Worm (Caenorhabditis elegans) whole organism, L1 larva: ENCODE measurements around the gene ric-3.

Experiments
- C04F5.9 ChIP-seq: sonication (generic microtip); optimal IDR thresholded peaks from 2 replicates; lab custom pipeline; 2016; ENCODE audit warnings: missing genetic modification characterization, missing compliant biosample characterization
- C34B4.2 ChIP-seq: sonication (generic microtip); optimal IDR thresholded peaks from 2 replicates; lab custom pipeline; 2017; ENCODE audit warnings: mild to moderate bottlenecking, missing genetic modification characterization, missing compliant biosample characterization
- F16B12.6 ChIP-seq: fragments of 150-350 bp; optimal IDR thresholded peaks from 2 replicates; lab custom pipeline; 2014; ENCODE audit warnings: missing biosample characterization, missing genetic modification characterization
- Y116A8C.19 ChIP-seq: sonication (generic microtip); optimal IDR thresholded peaks from 2 replicates; lab custom pipeline; 2016; ENCODE audit warnings: missing compliant biosample characterization, missing genetic modification characterization, borderline replicate concordance
- aha-1 ChIP-seq: fragments of 150-350 bp; optimal IDR thresholded peaks from 2 replicates; lab custom pipeline; 2014; ENCODE audit warnings: missing biosample characterization, missing genetic modification characterization
- alr-1 ChIP-seq: fragments of 200-800 bp; sonication (Bioruptor generic); optimal IDR thresholded peaks from 2 replicates; lab custom pipeline; 2018; ENCODE audit warnings: borderline replicate concordance, mild to moderate bottlenecking, missing genetic modification characterization, missing compliant biosample characterization
- ama-1 ChIP-seq: fragments of 150-350 bp; optimal IDR thresholded peaks from 2 replicates; lab custom pipeline; 2014
- ceh-63 ChIP-seq: fragments of 200-800 bp; sonication (Bioruptor generic); optimal IDR thresholded peaks from 2 replicates; lab custom pipeline; 2018; ENCODE audit warnings: mild to moderate bottlenecking, missing genetic modification characterization, missing compliant biosample characterization
- ceh-82 ChIP-seq, 3 experiments: fragments of 150-350 bp in 1 of 3; sonication (generic microtip) in 2 of 3; optimal IDR thresholded peaks; 2 replicates each; lab custom pipeline; 2014 to 2017; ENCODE audit warnings: missing biosample characterization in 3 of 3, missing genetic modification characterization in 3 of 3
- ces-1 ChIP-seq: fragments of 150-350 bp; optimal IDR thresholded peaks from 2 replicates; lab custom pipeline; 2014; ENCODE audit warnings: missing biosample characterization, missing genetic modification reagents, missing genetic modification characterization
- dpl-1 ChIP-seq, 3 experiments: fragments of 150-350 bp in 2 of 3; sonication (generic microtip) in 1 of 3; optimal IDR thresholded peaks; 2 replicates each; lab custom pipeline; 2014 to 2017; ENCODE audit warnings: missing biosample characterization in 3 of 3, missing genetic modification characterization in 3 of 3, missing genetic modification reagents in 3 of 3
- dsc-1 ChIP-seq: sonication (generic microtip); optimal IDR thresholded peaks from 2 replicates; lab custom pipeline; 2016; ENCODE audit warnings: mild to moderate bottlenecking, missing genetic modification characterization, missing compliant biosample characterization
- efl-1 ChIP-seq, 4 experiments: fragments of 150-350 bp; optimal IDR thresholded peaks in 3 of 4; peaks in 1 of 4; 1 replicate in 1 of 4; 2 replicates in 3 of 4; lab custom pipeline; 2014; ENCODE audit warnings: missing biosample characterization in 2 of 4, missing genetic modification characterization in 2 of 4, missing genetic modification reagents in 2 of 4
- efl-3 ChIP-seq: fragments of 200-800 bp; sonication (Bioruptor generic); optimal IDR thresholded peaks from 2 replicates; lab custom pipeline; 2018; ENCODE audit warnings: mild to moderate bottlenecking, missing genetic modification characterization, missing compliant biosample characterization
- egl-13 ChIP-seq: sonication (generic microtip); optimal IDR thresholded peaks from 2 replicates; lab custom pipeline; 2016; ENCODE audit warnings: missing genotype, missing genetic modification reagents, missing genetic modification characterization, missing compliant biosample characterization
- egl-27 ChIP-seq, 2 experiments: fragments of 150-350 bp in 1 of 2; sonication (generic microtip); optimal IDR thresholded peaks; 3 replicates each; lab custom pipeline; 2017 to 2018; ENCODE audit warnings: missing biosample characterization in 2 of 2, missing genetic modification characterization in 2 of 2, missing genetic modification reagents in 2 of 2
- elt-3 ChIP-seq, 6 experiments: fragments of 150-350 bp in 1 of 6; sonication (generic microtip); optimal IDR thresholded peaks; 2 replicates each; lab custom pipeline; 2017 to 2018; ENCODE audit warnings: missing biosample characterization in 6 of 6, missing genetic modification characterization in 6 of 6, inconsistent platforms in 1 of 6
- ets-5 ChIP-seq: fragments of 200-800 bp; sonication (Bioruptor generic); IDR thresholded peaks from 2 replicates; pipeline ENCODE4 v1.3.6; 2022; ENCODE audit warnings: missing genetic modification characterization, missing compliant biosample characterization
- fkh-8 ChIP-seq: sonication (generic microtip); optimal IDR thresholded peaks from 2 replicates; lab custom pipeline; 2016; ENCODE audit warnings: mild to moderate bottlenecking, missing genetic modification characterization, missing compliant biosample characterization
- fos-1 ChIP-seq: fragments of 150-350 bp; optimal IDR thresholded peaks from 2 replicates; lab custom pipeline; 2014; ENCODE audit warnings: missing biosample characterization, missing genetic modification characterization
- grh-1 ChIP-seq: fragments of 200-800 bp; sonication (Bioruptor generic); IDR thresholded peaks from 2 replicates; pipeline ENCODE4 v1.3.6; 2022; ENCODE audit warnings: missing genetic modification reagents, missing genetic modification characterization, missing compliant biosample characterization
- hlh-17 ChIP-seq: fragments of 200-800 bp; sonication (Bioruptor generic); optimal IDR thresholded peaks from 2 replicates; lab custom pipeline; 2018; ENCODE audit warnings: missing genetic modification characterization, mild to moderate bottlenecking, missing compliant biosample characterization, moderate library complexity, borderline replicate concordance
- hlh-4 ChIP-seq: sonication (generic microtip); optimal IDR thresholded peaks from 2 replicates; lab custom pipeline; 2016; ENCODE audit warnings: mild to moderate bottlenecking, missing genetic modification characterization, missing compliant biosample characterization
- hpl-2 ChIP-seq: fragments of 150-350 bp; optimal IDR thresholded peaks from 2 replicates; lab custom pipeline; 2014; ENCODE audit warnings: missing biosample characterization, missing genetic modification reagents, missing genetic modification characterization
- irx-1 ChIP-seq: sonication (generic microtip); optimal IDR thresholded peaks from 2 replicates; lab custom pipeline; 2016; ENCODE audit warnings: missing genetic modification characterization, missing compliant biosample characterization
- isw-1 ChIP-seq: fragments of 200-800 bp; sonication (Bioruptor generic); IDR thresholded peaks from 2 replicates; pipeline ENCODE4 v1.3.6; 2022; ENCODE audit warnings: missing genetic modification characterization, missing compliant biosample characterization
- jun-1 ChIP-seq: fragments of 150-350 bp; optimal IDR thresholded peaks from 2 replicates; lab custom pipeline; 2014; ENCODE audit warnings: missing biosample characterization, missing genetic modification reagents, missing genetic modification characterization
- lsy-2 ChIP-seq, 2 experiments: fragments of 150-350 bp; optimal IDR thresholded peaks; 2 replicates each; lab custom pipeline; 2014; ENCODE audit warnings: missing biosample characterization in 2 of 2, missing genetic modification characterization in 2 of 2
- mdl-1 ChIP-seq, 2 experiments: fragments of 150-350 bp; optimal IDR thresholded peaks; 2 replicates each; lab custom pipeline; 2014 to 2017; ENCODE audit warnings: missing biosample characterization in 2 of 2, missing genetic modification characterization in 2 of 2, inconsistent platforms in 1 of 2
- nhr-12 ChIP-seq: sonication (generic microtip); optimal IDR thresholded peaks from 2 replicates; lab custom pipeline; 2017; ENCODE audit warnings: missing biosample characterization, missing genetic modification characterization
- nhr-20 ChIP-seq: sonication (generic microtip); optimal IDR thresholded peaks from 2 replicates; lab custom pipeline; 2016; ENCODE audit warnings: mild to moderate bottlenecking, missing genetic modification characterization, missing compliant biosample characterization
- nhr-237 ChIP-seq: fragments of 150-350 bp; optimal IDR thresholded peaks from 2 replicates; lab custom pipeline; 2014; ENCODE audit warnings: missing biosample characterization, missing genetic modification characterization
- nhr-28 ChIP-seq: fragments of 150-350 bp; optimal IDR thresholded peaks from 2 replicates; lab custom pipeline; 2014; ENCODE audit warnings: missing biosample characterization, missing genetic modification characterization
- nhr-76 ChIP-seq: sonication (generic microtip); optimal IDR thresholded peaks from 2 replicates; lab custom pipeline; 2017; ENCODE audit warnings: missing biosample characterization, missing genetic modification characterization
- nhr-77 ChIP-seq: fragments of 150-350 bp; optimal IDR thresholded peaks from 2 replicates; lab custom pipeline; 2014; ENCODE audit warnings: missing biosample characterization, missing genetic modification characterization
- nhr-84 ChIP-seq: sonication (generic microtip); optimal IDR thresholded peaks from 2 replicates; lab custom pipeline; 2017; ENCODE audit warnings: missing biosample characterization, missing genetic modification characterization
- nhr-85 ChIP-seq: sonication (generic microtip); peaks from one replicate; lab custom pipeline; 2016; ENCODE audit warnings: missing genetic modification characterization, inconsistent platforms, missing compliant biosample characterization
- nhr-90 ChIP-seq: sonication (generic microtip); optimal IDR thresholded peaks from 2 replicates; lab custom pipeline; 2016; ENCODE audit warnings: mild to moderate bottlenecking, missing genetic modification characterization, missing compliant biosample characterization; ENCODE audit not compliant: poor library complexity
- pag-3 ChIP-seq: sonication (generic microtip); optimal IDR thresholded peaks from 2 replicates; lab custom pipeline; 2017; ENCODE audit warnings: missing genetic modification characterization, mild to moderate bottlenecking, missing compliant biosample characterization, antibody characterized with exemption, borderline replicate concordance; ENCODE audit not compliant: insufficient read depth
- rnt-1 ChIP-seq: sonication (generic microtip); optimal IDR thresholded peaks from 2 replicates; lab custom pipeline; 2016; ENCODE audit warnings: mild to moderate bottlenecking, missing genetic modification characterization, moderate library complexity, missing compliant biosample characterization
- skn-1 ChIP-seq: fragments of 150-350 bp; optimal IDR thresholded peaks from 2 replicates; lab custom pipeline; 2014; ENCODE audit warnings: missing biosample characterization, missing genetic modification characterization
- snpc-4 ChIP-seq: fragments of 150-350 bp; optimal IDR thresholded peaks from 2 replicates; lab custom pipeline; 2014; ENCODE audit warnings: missing biosample characterization, missing genetic modification characterization
- snu-23 ChIP-seq: sonication (generic microtip); optimal IDR thresholded peaks from 2 replicates; lab custom pipeline; 2016; ENCODE audit warnings: missing genetic modification characterization, missing compliant biosample characterization
- sup-37 ChIP-seq: fragments of 200-800 bp; sonication (Bioruptor generic); optimal IDR thresholded peaks from 2 replicates; lab custom pipeline; 2018; ENCODE audit warnings: mild to moderate bottlenecking, missing genetic modification characterization, missing compliant biosample characterization
- swsn-7 ChIP-seq: sonication (generic microtip); optimal IDR thresholded peaks from 2 replicates; lab custom pipeline; 2016; ENCODE audit warnings: missing genetic modification characterization, missing compliant biosample characterization
- tlp-1 ChIP-seq: fragments of 150-350 bp; optimal IDR thresholded peaks from 2 replicates; lab custom pipeline; 2014; ENCODE audit warnings: missing biosample characterization, missing genetic modification characterization
- unc-30 ChIP-seq: sonication (generic microtip); optimal IDR thresholded peaks from 2 replicates; lab custom pipeline; 2017; ENCODE audit warnings: missing biosample characterization, missing genetic modification characterization
- unc-62 ChIP-seq: fragments of 150-350 bp; optimal IDR thresholded peaks from 2 replicates; lab custom pipeline; 2014; ENCODE audit warnings: missing biosample characterization, missing genetic modification reagents, missing genetic modification characterization
- unc-98 ChIP-seq: fragments of 200-800 bp; sonication (Bioruptor generic); IDR thresholded peaks from 2 replicates; pipeline ENCODE4 v1.3.6; 2022; ENCODE audit warnings: missing genetic modification characterization, missing compliant biosample characterization
- xbp-1 ChIP-seq: sonication (generic microtip); optimal IDR thresholded peaks from 2 replicates; lab custom pipeline; 2016; ENCODE audit warnings: missing genetic modification characterization, missing compliant biosample characterization
- zag-1 ChIP-seq: fragments of 150-350 bp; optimal IDR thresholded peaks from 2 replicates; lab custom pipeline; 2014; ENCODE audit warnings: missing biosample characterization, missing genetic modification characterization
- ztf-11 ChIP-seq, 2 experiments: sonication (generic microtip); optimal IDR thresholded peaks; 2 replicates each; lab custom pipeline; 2016 to 2017; ENCODE audit warnings: missing genetic modification characterization in 2 of 2, missing biosample characterization in 1 of 2, missing compliant biosample characterization in 1 of 2
- ztf-4 ChIP-seq: fragments of 150-350 bp; optimal IDR thresholded peaks from 2 replicates; lab custom pipeline; 2014; ENCODE audit warnings: missing biosample characterization, missing genetic modification characterization

ric-3 gene

DNA sequence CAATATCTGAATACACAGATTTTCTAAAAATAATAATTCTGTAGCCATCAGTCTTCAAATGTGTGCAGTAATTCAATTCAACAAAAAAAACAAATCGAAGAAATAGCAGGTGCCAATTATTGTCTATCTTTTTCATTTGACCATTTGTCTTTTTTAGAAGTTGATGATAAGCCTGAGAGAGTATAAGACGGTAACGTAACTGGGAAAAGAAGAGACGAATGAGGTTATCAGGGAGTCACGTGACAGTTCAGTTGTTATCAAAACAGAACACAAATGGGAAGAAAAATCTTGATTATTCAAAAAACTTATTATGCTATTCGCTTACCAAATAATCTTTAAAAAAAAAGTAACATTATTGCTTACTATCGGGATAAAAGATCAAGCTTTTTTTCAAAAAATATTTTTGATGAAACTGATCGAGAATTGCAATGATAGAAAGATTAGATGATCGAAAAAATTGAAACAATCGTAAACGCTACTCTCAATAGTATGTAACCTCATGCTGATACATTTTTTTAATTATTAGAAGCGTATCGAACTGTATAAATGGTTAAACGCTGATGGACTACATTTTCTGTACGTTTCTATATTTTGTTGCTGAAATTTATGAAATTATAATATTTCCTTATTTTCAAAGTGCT, 26.4 kb downstream of the ric-3 start (continued):
- TF ChIP-seq unc-98 (GFP tag; lab: Robert Waterston, UW), result no peak
- no peak for TF ChIP-seq ztf-4 (tag; lab: Kevin White, UChicago)
- TF ChIP-seq hlh-17, result no peak
- TF ChIP-seq egl-27 (tag; optimal IDR thresholded peaks at IDR 0.05; lab: Kevin White, UChicago), result no peak
- no peak for TF ChIP-seq xbp-1 (tag; lab: Kevin White, UChicago)
- TF ChIP-seq ces-1, result no peak
- TF ChIP-seq isw-1 (GFP tag; lab: Robert Waterston, UW), result no peak
- TF ChIP-seq C04F5.9 (tag; lab: Kevin White, UChicago), result no peak
- TF ChIP-seq ztf-11 (tag; optimal IDR thresholded peaks at IDR 0.05; lab: Kevin White, UChicago), result no peak
- TF ChIP-seq nhr-237 (tag; lab: Kevin White, UChicago), result no peak
- TF ChIP-seq egl-13 (tag; lab: Kevin White, UChicago), result no peak
- TF ChIP-seq nhr-76, result no peak
- no peak for TF ChIP-seq efl-3 (GFP tag; lab: Kevin White, UChicago)
- TF ChIP-seq pag-3 (tag; lab: Kevin White, UChicago), result no peak
- TF ChIP-seq lsy-2 (tag; optimal IDR thresholded peaks at IDR 0.05; lab: Kevin White, UChicago), result no peak
- TF ChIP-seq mdl-1 (tag; optimal IDR thresholded peaks at IDR 0.05; lab: Kevin White, UChicago), result no peak
- no peak for TF ChIP-seq swsn-7 (tag; lab: Kevin White, UChicago)
- TF ChIP-seq snu-23 (GFP tag; lab: Kevin White, UChicago), result peak; percentile 20
- no peak for TF ChIP-seq skn-1
- peak; percentile 15 for TF ChIP-seq nhr-20
- TF ChIP-seq dpl-1 (GFP tag; optimal IDR thresholded peaks at IDR 0.05; lab: Kevin White, UChicago), result no peak
- TF ChIP-seq nhr-85 (tag; lab: Kevin White, UChicago), result peak; percentile 55
- no peak for TF ChIP-seq Y116A8C.19 (tag; lab: Kevin White, UChicago)
- TF ChIP-seq fos-1, result no peak
- no peak for TF ChIP-seq jun-1 (tag; lab: Kevin White, UChicago)
- no peak for TF ChIP-seq F16B12.6 (tag; lab: Kevin White, UChicago)
- no peak for TF ChIP-seq zag-1 (tag; lab: Kevin White, UChicago)
- TF ChIP-seq ets-5 (GFP tag; lab: Robert Waterston, UW), result no peak
- no peak for TF ChIP-seq fkh-8 (tag; lab: Kevin White, UChicago)
- no peak for TF ChIP-seq nhr-90 (tag; lab: Kevin White, UChicago)
- no peak for TF ChIP-seq ceh-63 (GFP tag; lab: Kevin White, UChicago)
- no peak for TF ChIP-seq efl-1 (optimal IDR thresholded peaks at IDR 0.05; lab: Kevin White, UChicago)
- TF ChIP-seq efl-1 (GFP tag; optimal IDR thresholded peaks at IDR 0.05 in 1 of 2; lab: Kevin White, UChicago), result peak in 1 of 2 experiments; percentile 1
- TF ChIP-seq nhr-28, result no peak
- TF ChIP-seq tlp-1 (tag; lab: Kevin White, UChicago), result no peak
- no peak for TF ChIP-seq nhr-12 (tag; lab: Kevin White, UChicago)
- peak in 2 of 6 experiments; percentile 23 to 40 for TF ChIP-seq elt-3 (tag; optimal IDR thresholded peaks at IDR 0.05; lab: Kevin White, UChicago)
- TF ChIP-seq nhr-84 (tag; lab: Kevin White, UChicago), result no peak
- TF ChIP-seq unc-30 (tag; lab: Kevin White, UChicago), result no peak
- TF ChIP-seq C34B4.2 (tag; lab: Kevin White, UChicago), result no peak
- TF ChIP-seq sup-37, result no peak
- TF ChIP-seq irx-1 (tag; lab: Kevin White, UChicago), result no peak
- TF ChIP-seq unc-62, result no peak
- TF ChIP-seq ceh-82 (tag; optimal IDR thresholded peaks at IDR 0.05; lab: Kevin White, UChicago), result no peak
- no peak for TF ChIP-seq hlh-4 (tag; lab: Kevin White, UChicago)
- TF ChIP-seq alr-1 (tag; lab: Kevin White, UChicago), result no peak
- TF ChIP-seq aha-1, result no peak
- no peak for TF ChIP-seq nhr-77 (tag; lab: Kevin White, UChicago)
- TF ChIP-seq ama-1 (lab: Kevin White, UChicago), result no peak
- TF ChIP-seq hpl-2 (GFP tag; lab: Kevin White, UChicago), result no peak
- no peak for TF ChIP-seq grh-1 (GFP tag; lab: Robert Waterston, UW)
- no peak for TF ChIP-seq rnt-1 (tag; lab: Kevin White, UChicago)
- TF ChIP-seq snpc-4 (tag; lab: Kevin White, UChicago), result no peak
- TF ChIP-seq dsc-1 (tag; lab: Kevin White, UChicago), result no peak
